Worm (Caenorhabditis elegans): Measurements from ENCODE around the gene lys-6.

- TF ChIP-seq eyg-1 (tag; optimal IDR thresholded peaks at IDR 0.05) (no peak), ceh-14 (tag; optimal IDR thresholded peaks at IDR 0.05) (no peak), ama-1 (optimal IDR thresholded peaks at IDR 0.05) (no peak), sdc-2 (tag; optimal IDR thresholded peaks at IDR 0.05) (no peak), pqm-1 (tag; optimal IDR thresholded peaks at IDR 0.05) (no peak)
Observed at ce11 chrIV:11636409-11636723, 8.6 kb upstream of the lys-6 start, which contains the start of gene F58B3.6.
